Worm (Caenorhabditis elegans) whole organism, L4/young adult: Measurements from ENCODE around the gene F49F1.12.

ENCODE experiments used
- W03F9.2 ChIP-seq: fragments of 150-350 bp; optimal IDR thresholded peaks from 2 replicates; lab custom pipeline; 2014; ENCODE audit warnings: missing biosample characterization, missing genetic modification characterization
- him-1 ChIP-seq: sonication (generic microtip); optimal IDR thresholded peaks from 2 replicates; lab custom pipeline; 2016; ENCODE audit warnings: missing genotype, missing genetic modification reagents, missing genetic modification characterization, missing compliant biosample characterization

DNA sequence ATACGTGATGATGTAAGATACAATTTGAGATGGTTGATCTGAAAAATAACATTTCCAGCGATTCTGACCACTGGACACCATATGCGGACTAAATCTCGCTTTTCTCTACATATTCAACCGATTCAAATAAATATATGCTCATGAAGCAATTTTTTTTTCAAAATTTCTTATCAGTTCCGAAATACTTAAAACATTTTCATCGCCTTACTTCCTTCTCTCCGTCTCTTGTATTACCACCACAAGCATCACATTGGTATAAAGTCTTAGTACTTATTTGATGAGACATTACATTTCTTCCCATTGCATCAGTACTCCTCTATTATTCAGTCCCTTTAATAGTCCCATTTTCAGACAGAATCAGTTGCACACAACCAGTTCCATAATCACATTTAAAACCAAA lies 11.8 kb upstream of the F49F1.12 start, which contains the start of gene K08D10.14:
- TF ChIP-seq him-1 (tag; lab: Kevin White, UChicago): no peak
- no peak for TF ChIP-seq W03F9.2
